Fruit fly (Drosophila melanogaster): ENCODE measurements around the gene CG7202.
A peak's percentile ranks its signal among the peaks of the same experiment; 100 is the strongest.

The CG7202 gene

dm6 chr3L:21479636-21480035, 12.9 kb downstream of the CG7202 start (continued):
- TF ChIP-seq E2f2 (GFP tag; IDR thresholded peaks at IDR 0.05), result peak; percentile 18; the same call in 1 of the 2 replicates
- TF ChIP-seq GATAe (GFP tag; conservative IDR thresholded peaks at IDR 0.05), result no peak
- TF ChIP-seq Opbp (GFP tag; IDR thresholded peaks at IDR 0.05; ENCODE audit: partially characterized antibody), result 0 out of 3 replicates have a peak, but pooled peaks have one; percentile 22
- no peak for TF ChIP-seq wor (GFP tag; IDR thresholded peaks at IDR 0.05)
- no peak for TF ChIP-seq sug (tag; optimal IDR thresholded peaks at IDR 0.05)
- TF ChIP-seq CG3281 (GFP tag; optimal IDR thresholded peaks at IDR 0.05), result no peak
- TF ChIP-seq CG31388 (GFP tag; optimal IDR thresholded peaks at IDR 0.05), result no peak
- TF ChIP-seq CG3726 (GFP tag; IDR thresholded peaks at IDR 0.05), result no peak
- TF ChIP-seq Trl (optimal IDR thresholded peaks at IDR 0.05), result peak; percentile 72 to 86
- peak; percentile 41 for TF ChIP-seq Trl (GFP tag; optimal IDR thresholded peaks at IDR 0.05)
- TF ChIP-seq ab (GFP tag; optimal IDR thresholded peaks at IDR 0.05), result no peak
- no peak for TF ChIP-seq btn (GFP tag; optimal IDR thresholded peaks at IDR 0.05)
- TF ChIP-seq Max (GFP tag; optimal IDR thresholded peaks at IDR 0.05), result no peak
- TF ChIP-seq B-H2 (GFP tag; optimal IDR thresholded peaks at IDR 0.05), result no peak
- TF ChIP-seq so (GFP tag; IDR thresholded peaks at IDR 0.05), result no peak
- peak; percentile 65 for TF ChIP-seq wek (GFP tag; optimal IDR thresholded peaks at IDR 0.05)
- TF ChIP-seq CG8765 (GFP tag; IDR thresholded peaks at IDR 0.05), result no peak
- TF ChIP-seq CG11085 (GFP tag; IDR thresholded peaks at IDR 0.05), result no peak
- TF ChIP-seq CG7556 (GFP tag; optimal IDR thresholded peaks at IDR 0.05), result no peak
- no peak for TF ChIP-seq shn (GFP tag; optimal IDR thresholded peaks at IDR 0.05)
- TF ChIP-seq CG9932 (GFP tag; IDR thresholded peaks at IDR 0.05), result no peak
- peak in 1 of 2 experiments; percentile 8 for TF ChIP-seq Pdp1 (GFP tag; optimal IDR thresholded peaks at IDR 0.05)
- TF ChIP-seq CG18764 (GFP tag; optimal IDR thresholded peaks at IDR 0.05), result no peak
- TF ChIP-seq CG6813 (GFP tag; optimal IDR thresholded peaks at IDR 0.05), result peak; percentile 63
- no peak for TF ChIP-seq repo (GFP tag; optimal IDR thresholded peaks at IDR 0.05)
- TF ChIP-seq cg (GFP tag; optimal IDR thresholded peaks at IDR 0.05), result peak; percentile 99
- TF ChIP-seq CG2116 (GFP tag; optimal IDR thresholded peaks at IDR 0.05), result peak; percentile 12
- peak; percentile 1 for TF ChIP-seq Side (GFP tag; optimal IDR thresholded peaks at IDR 0.05)
- no peak for TF ChIP-seq fd102C (GFP tag; optimal IDR thresholded peaks at IDR 0.05)
- no peak for TF ChIP-seq Bgb (GFP tag; IDR thresholded peaks at IDR 0.05; ENCODE audit: partially characterized antibody)
- no peak for TF ChIP-seq Antp (GFP tag; optimal IDR thresholded peaks at IDR 0.05)
- peak; percentile 50 for TF ChIP-seq Neu2 (GFP tag; optimal IDR thresholded peaks at IDR 0.05; ENCODE audit: borderline replicate concordance)
- TF ChIP-seq CG18619 (GFP tag; optimal IDR thresholded peaks at IDR 0.05), result no peak
- TF ChIP-seq Atf-2 (GFP tag; optimal IDR thresholded peaks at IDR 0.05), result no peak
- no peak for TF ChIP-seq CG5245 (GFP tag; optimal IDR thresholded peaks at IDR 0.05)
- no peak for TF ChIP-seq Aef1 (GFP tag; IDR thresholded peaks at IDR 0.05)
- TF ChIP-seq CG4707 (GFP tag; optimal IDR thresholded peaks at IDR 0.05), result peak; percentile 68
- TF ChIP-seq H15 (GFP tag; IDR thresholded peaks at IDR 0.05), result no peak
- TF ChIP-seq chif (GFP tag; optimal IDR thresholded peaks at IDR 0.05), result no peak
- no peak for TF ChIP-seq fd96Cb (tag; optimal IDR thresholded peaks at IDR 0.05)
- TF ChIP-seq phol (tag; optimal IDR thresholded peaks at IDR 0.05), result peak; percentile 62
- TF ChIP-seq Dll (GFP tag; IDR thresholded peaks at IDR 0.05; ENCODE audit: partially characterized antibody), result no peak
- no peak for TF ChIP-seq ato (GFP tag; IDR thresholded peaks at IDR 0.05; ENCODE audit: partially characterized antibody)
- TF ChIP-seq CG6254 (GFP tag; optimal IDR thresholded peaks at IDR 0.05), result peak; percentile 41
- no peak for TF ChIP-seq CG9876 (GFP tag; optimal IDR thresholded peaks at IDR 0.05)
- TF ChIP-seq gce (GFP tag; IDR thresholded peaks at IDR 0.05), result peak; percentile 68; the same call in 2 of the 3 replicates
- no peak for TF ChIP-seq CG43689 (GFP tag; IDR thresholded peaks at IDR 0.05)
- peak; percentile 63; the same call in 1 of the 2 replicates for TF ChIP-seq HLH3B (GFP tag; IDR thresholded peaks at IDR 0.05)
- no peak for TF ChIP-seq CG10274 (GFP tag; optimal IDR thresholded peaks at IDR 0.05)
- TF ChIP-seq CG10431 (GFP tag; optimal IDR thresholded peaks at IDR 0.05), result peak; percentile 73
- peak; percentile 19 for TF ChIP-seq CG18262 (tag; optimal IDR thresholded peaks at IDR 0.05)
